Worm (Caenorhabditis elegans) whole organism, L1 larva: ENCODE data around the gene glt-1.
A peak's percentile ranks its signal among the peaks of the same experiment; 100 is the strongest.

Experiments
- ceh-82 ChIP-seq, 3 experiments: fragments of 150-350 bp in 1 of 3; sonication (generic microtip) in 2 of 3; optimal IDR thresholded peaks; 2 replicates each; lab custom pipeline; 2014 to 2017; ENCODE audit warnings: missing biosample characterization in 3 of 3, missing genetic modification characterization in 3 of 3
- efl-1 ChIP-seq, 4 experiments: fragments of 150-350 bp; optimal IDR thresholded peaks in 3 of 4; peaks in 1 of 4; 1 replicate in 1 of 4; 2 replicates in 3 of 4; lab custom pipeline; 2014; ENCODE audit warnings: missing biosample characterization in 2 of 4, missing genetic modification characterization in 2 of 4, missing genetic modification reagents in 2 of 4
- efl-3 ChIP-seq: fragments of 200-800 bp; sonication (Bioruptor generic); optimal IDR thresholded peaks from 2 replicates; lab custom pipeline; 2018; ENCODE audit warnings: mild to moderate bottlenecking, missing genetic modification characterization, missing compliant biosample characterization
- egl-27 ChIP-seq, 2 experiments: fragments of 150-350 bp in 1 of 2; sonication (generic microtip); optimal IDR thresholded peaks; 3 replicates each; lab custom pipeline; 2017 to 2018; ENCODE audit warnings: missing biosample characterization in 2 of 2, missing genetic modification characterization in 2 of 2, missing genetic modification reagents in 2 of 2
- elt-2 ChIP-seq: sonication (generic microtip); optimal IDR thresholded peaks from 2 replicates; lab custom pipeline; 2016; ENCODE audit warnings: missing genetic modification characterization, mild to moderate bottlenecking, inconsistent platforms, missing compliant biosample characterization, missing genetic modification reagents
- ets-5 ChIP-seq: fragments of 200-800 bp; sonication (Bioruptor generic); IDR thresholded peaks from 2 replicates; pipeline ENCODE4 v1.3.6; 2022; ENCODE audit warnings: missing genetic modification characterization, missing compliant biosample characterization
- fkh-10 ChIP-seq: sonication (generic microtip); optimal IDR thresholded peaks from 2 replicates; lab custom pipeline; 2017; ENCODE audit warnings: missing biosample characterization, missing genetic modification reagents, missing genetic modification characterization
- fkh-8 ChIP-seq: sonication (generic microtip); optimal IDR thresholded peaks from 2 replicates; lab custom pipeline; 2016; ENCODE audit warnings: mild to moderate bottlenecking, missing genetic modification characterization, missing compliant biosample characterization
- irx-1 ChIP-seq: sonication (generic microtip); optimal IDR thresholded peaks from 2 replicates; lab custom pipeline; 2016; ENCODE audit warnings: missing genetic modification characterization, missing compliant biosample characterization
- jun-1 ChIP-seq: fragments of 150-350 bp; optimal IDR thresholded peaks from 2 replicates; lab custom pipeline; 2014; ENCODE audit warnings: missing biosample characterization, missing genetic modification reagents, missing genetic modification characterization
- lin-13 ChIP-seq: fragments of 150-350 bp; optimal IDR thresholded peaks from 2 replicates; lab custom pipeline; 2014; ENCODE audit warnings: missing biosample characterization, missing genetic modification reagents, missing genetic modification characterization
- lin-14 ChIP-seq: fragments of 200-800 bp; sonication (Bioruptor generic); optimal IDR thresholded peaks from 2 replicates; lab custom pipeline; 2018; ENCODE audit warnings: mild to moderate bottlenecking, missing genetic modification characterization, moderate library complexity, missing compliant biosample characterization
- mep-1 ChIP-seq: fragments of 150-350 bp; optimal IDR thresholded peaks from 2 replicates; lab custom pipeline; 2014; ENCODE audit warnings: missing biosample characterization, missing genetic modification characterization
- nhr-12 ChIP-seq: sonication (generic microtip); optimal IDR thresholded peaks from 2 replicates; lab custom pipeline; 2017; ENCODE audit warnings: missing biosample characterization, missing genetic modification characterization
- nhr-19 ChIP-seq: fragments of 200-800 bp; sonication (Bioruptor generic); conservative IDR thresholded peaks from 2 replicates; pipeline ENCODE4 v1.3.6; 2022; ENCODE audit warnings: missing genetic modification characterization, missing compliant biosample characterization
- nhr-76 ChIP-seq: sonication (generic microtip); optimal IDR thresholded peaks from 2 replicates; lab custom pipeline; 2017; ENCODE audit warnings: missing biosample characterization, missing genetic modification characterization
- nhr-77 ChIP-seq: fragments of 150-350 bp; optimal IDR thresholded peaks from 2 replicates; lab custom pipeline; 2014; ENCODE audit warnings: missing biosample characterization, missing genetic modification characterization
- nhr-85 ChIP-seq: sonication (generic microtip); peaks from one replicate; lab custom pipeline; 2016; ENCODE audit warnings: missing genetic modification characterization, inconsistent platforms, missing compliant biosample characterization
- pag-3 ChIP-seq: sonication (generic microtip); optimal IDR thresholded peaks from 2 replicates; lab custom pipeline; 2017; ENCODE audit warnings: missing genetic modification characterization, mild to moderate bottlenecking, missing compliant biosample characterization, antibody characterized with exemption, borderline replicate concordance; ENCODE audit not compliant: insufficient read depth
- rnt-1 ChIP-seq: sonication (generic microtip); optimal IDR thresholded peaks from 2 replicates; lab custom pipeline; 2016; ENCODE audit warnings: mild to moderate bottlenecking, missing genetic modification characterization, moderate library complexity, missing compliant biosample characterization
- skn-1 ChIP-seq: fragments of 150-350 bp; optimal IDR thresholded peaks from 2 replicates; lab custom pipeline; 2014; ENCODE audit warnings: missing biosample characterization, missing genetic modification characterization
- snpc-4 ChIP-seq: fragments of 150-350 bp; optimal IDR thresholded peaks from 2 replicates; lab custom pipeline; 2014; ENCODE audit warnings: missing biosample characterization, missing genetic modification characterization
- sox-4 ChIP-seq: sonication (generic microtip); optimal IDR thresholded peaks from 2 replicates; lab custom pipeline; 2016; ENCODE audit warnings: missing genetic modification characterization, missing compliant biosample characterization
- sup-37 ChIP-seq: fragments of 200-800 bp; sonication (Bioruptor generic); optimal IDR thresholded peaks from 2 replicates; lab custom pipeline; 2018; ENCODE audit warnings: mild to moderate bottlenecking, missing genetic modification characterization, missing compliant biosample characterization
- unc-86 ChIP-seq: sonication (generic microtip); optimal IDR thresholded peaks from 2 replicates; lab custom pipeline; 2016; ENCODE audit warnings: missing genetic modification characterization, missing compliant biosample characterization
- xbp-1 ChIP-seq: sonication (generic microtip); optimal IDR thresholded peaks from 2 replicates; lab custom pipeline; 2016; ENCODE audit warnings: missing genetic modification characterization, missing compliant biosample characterization
- zag-1 ChIP-seq: fragments of 150-350 bp; optimal IDR thresholded peaks from 2 replicates; lab custom pipeline; 2014; ENCODE audit warnings: missing biosample characterization, missing genetic modification characterization
- ztf-11 ChIP-seq, 2 experiments: sonication (generic microtip); optimal IDR thresholded peaks; 2 replicates each; lab custom pipeline; 2016 to 2017; ENCODE audit warnings: missing genetic modification characterization in 2 of 2, missing biosample characterization in 1 of 2, missing compliant biosample characterization in 1 of 2
- ztf-4 ChIP-seq: fragments of 150-350 bp; optimal IDR thresholded peaks from 2 replicates; lab custom pipeline; 2014; ENCODE audit warnings: missing biosample characterization, missing genetic modification characterization

Gene glt-1

ce11 chrX:3464309-3465038 lies 31.4 kb upstream of the glt-1 start:
- TF ChIP-seq ceh-82 (tag; optimal IDR thresholded peaks at IDR 0.05; lab: Kevin White, UChicago) (peak in 1 of 3 experiments; percentile 11), skn-1 (tag; lab: Kevin White, UChicago) (peak; percentile 19), nhr-85 (peak; percentile 72), zag-1 (tag; lab: Kevin White, UChicago) (no peak), nhr-77 (tag; lab: Kevin White, UChicago) (no peak)

- TF ChIP-seq lin-14 (GFP tag; lab: Kevin White, UChicago): peak; percentile 25
- no peak for TF ChIP-seq irx-1
- TF ChIP-seq, all 84 proteins: peak for 1
Measured at ce11 chrX:3465785-3466184, 30.0 kb upstream of the glt-1 start, which contains the start of the genes ZK377.15 and sax-3. Gene ZK377.15, minus strand, starts transcription at chrX:3465885. Gene sax-3, minus strand, starts transcription at chrX:3465927.

ce11 chrX:3467004-3467761 lies 28.6 kb upstream of the glt-1 start:
- TF ChIP-seq sup-37 (no peak), lin-13 (GFP tag; lab: Kevin White, UChicago) (no peak), nhr-12 (tag; lab: Kevin White, UChicago) (no peak), snpc-4 (no peak), lin-14 (GFP tag; lab: Kevin White, UChicago) (peak; percentile 8), efl-3 (GFP tag; lab: Kevin White, UChicago) (no peak), unc-86 (tag; lab: Kevin White, UChicago) (no peak), efl-1 (optimal IDR thresholded peaks at IDR 0.05; lab: Kevin White, UChicago) (no peak), efl-1 (GFP tag; optimal IDR thresholded peaks at IDR 0.05 in 1 of 2; lab: Kevin White, UChicago) (peak in 1 of 2 experiments; percentile 5), nhr-76 (tag; lab: Kevin White, UChicago) (no peak), fkh-8 (tag; lab: Kevin White, UChicago) (peak; percentile 1), rnt-1 (tag; lab: Kevin White, UChicago) (no peak), jun-1 (tag; lab: Kevin White, UChicago) (no peak)

- TF ChIP-seq lin-14 (GFP tag; lab: Kevin White, UChicago): peak; percentile 20
- no peak for TF ChIP-seq egl-27 (tag; optimal IDR thresholded peaks at IDR 0.05; lab: Kevin White, UChicago)
Measured at ce11 chrX:3467958-3468357, 27.9 kb upstream of the glt-1 start.

- peak; percentile 68 for TF ChIP-seq fkh-10
- peak; percentile 65 for TF ChIP-seq lin-14 (GFP tag; lab: Kevin White, UChicago)
- no peak for TF ChIP-seq nhr-19 (GFP tag; lab: Robert Waterston, UW)
- TF ChIP-seq nhr-77 (tag; lab: Kevin White, UChicago): no peak
- TF ChIP-seq sox-4: no peak
Measured at ce11 chrX:3469332-3469731, 26.5 kb upstream of the glt-1 start.

- TF ChIP-seq ceh-82 (tag; optimal IDR thresholded peaks at IDR 0.05; lab: Kevin White, UChicago): no peak
- no peak for TF ChIP-seq mep-1 (tag; lab: Kevin White, UChicago)
- TF ChIP-seq xbp-1 (tag; lab: Kevin White, UChicago): no peak
- no peak for TF ChIP-seq ztf-4 (tag; lab: Kevin White, UChicago)
- no peak for TF ChIP-seq sup-37
- no peak for TF ChIP-seq elt-2
- TF ChIP-seq ets-5 (GFP tag; lab: Robert Waterston, UW): 0 out of 2 replicates have a peak, but pooled peaks have one; percentile 8
- no peak for TF ChIP-seq pag-3 (tag; lab: Kevin White, UChicago)
- TF ChIP-seq ztf-11 (tag; optimal IDR thresholded peaks at IDR 0.05; lab: Kevin White, UChicago): peak in 1 of 2 experiments; percentile 15
- no peak for TF ChIP-seq irx-1
Measured at ce11 chrX:3470307-3470706, 25.5 kb upstream of the glt-1 start.
